Worm (Caenorhabditis elegans) whole organism, early embryonic: ENCODE results near the gene W03C9.8.
A peak's percentile ranks its signal among the peaks of the same experiment; 100 is the strongest.

ENCODE experiments used
- B0310.2 ChIP-seq: sonication (generic microtip); optimal IDR thresholded peaks from 2 replicates; lab custom pipeline; 2016; ENCODE audit warnings: mild to moderate bottlenecking, missing genetic modification characterization, missing compliant biosample characterization
- F13C5.2 ChIP-seq: sonication (generic microtip); optimal IDR thresholded peaks from 2 replicates; lab custom pipeline; 2017; ENCODE audit warnings: mild to moderate bottlenecking, missing genetic modification characterization, inconsistent platforms, missing compliant biosample characterization
- aly-1 ChIP-seq: sonication (generic microtip); optimal IDR thresholded peaks from 2 replicates; lab custom pipeline; 2016; ENCODE audit warnings: missing genetic modification characterization, missing compliant biosample characterization
- ama-1 ChIP-seq: fragments of 150-350 bp; optimal IDR thresholded peaks from 2 replicates; lab custom pipeline; 2014
- ceh-13 ChIP-seq: fragments of 200-800 bp; sonication (Bioruptor generic); optimal IDR thresholded peaks from 2 replicates; lab custom pipeline; 2018; ENCODE audit warnings: mild to moderate bottlenecking, missing genetic modification characterization, missing compliant biosample characterization
- ceh-36 ChIP-seq: sonication (generic microtip); optimal IDR thresholded peaks from 2 replicates; lab custom pipeline; 2016; ENCODE audit warnings: missing genetic modification characterization, inconsistent platforms, missing compliant biosample characterization
- ets-7 ChIP-seq: sonication (generic microtip); optimal IDR thresholded peaks from 2 replicates; lab custom pipeline; 2016; ENCODE audit warnings: missing genotype, missing genetic modification characterization, missing compliant biosample characterization
- flt-1 ChIP-seq: fragments of 200-800 bp; sonication (Bioruptor generic); IDR thresholded peaks from 2 replicates; pipeline ENCODE4 v1.3.6; 2022; ENCODE audit warnings: missing genetic modification characterization, missing compliant biosample characterization
- hmbx-1 ChIP-seq: sonication (generic microtip); optimal IDR thresholded peaks from 2 replicates; lab custom pipeline; 2016; ENCODE audit warnings: mild to moderate bottlenecking, missing genetic modification characterization, missing compliant biosample characterization
- hmg-4 ChIP-seq: fragments of 200-800 bp; sonication (Bioruptor generic); optimal IDR thresholded peaks from 2 replicates; lab custom pipeline; 2018; ENCODE audit warnings: mild to moderate bottlenecking, missing genetic modification characterization, missing compliant biosample characterization
- hnd-1 ChIP-seq: sonication (generic microtip); optimal IDR thresholded peaks from 2 replicates; lab custom pipeline; 2016; ENCODE audit warnings: missing genetic modification characterization, missing compliant biosample characterization
- pes-1 ChIP-seq: fragments of 200-800 bp; sonication (Bioruptor generic); IDR thresholded peaks from 2 replicates; pipeline ENCODE4 v1.3.6; 2022; ENCODE audit warnings: missing genetic modification reagents, missing genetic modification characterization, missing compliant biosample characterization
- scrt-1 ChIP-seq: fragments of 200-800 bp; sonication (Bioruptor generic); IDR thresholded peaks from 2 replicates; pipeline ENCODE4 v1.3.6; 2022; ENCODE audit warnings: missing genetic modification characterization, missing compliant biosample characterization
- sea-1 ChIP-seq: fragments of 200-800 bp; sonication (Bioruptor generic); conservative IDR thresholded peaks from 2 replicates; pipeline ENCODE4 v1.3.6; 2022; ENCODE audit warnings: missing genetic modification characterization, missing compliant biosample characterization
- tbx-11 ChIP-seq: fragments of 200-800 bp; sonication (Bioruptor generic); IDR thresholded peaks from 2 replicates; pipeline ENCODE4 v1.3.6; 2022; ENCODE audit warnings: missing genetic modification characterization, missing compliant biosample characterization
- tbx-37 ChIP-seq: fragments of 200-800 bp; sonication (Bioruptor generic); conservative IDR thresholded peaks from 2 replicates; pipeline ENCODE4 v1.3.6; 2022; ENCODE audit warnings: missing genetic modification reagents, missing genetic modification characterization, missing compliant biosample characterization
- tra-4 ChIP-seq: sonication (generic microtip); optimal IDR thresholded peaks from 2 replicates; lab custom pipeline; 2017; ENCODE audit warnings: missing genetic modification characterization, missing compliant biosample characterization

The W03C9.8 gene

ce11 chrII:11967507-11968127 lies 19.1 kb downstream of the W03C9.8 start, which contains the start of gene W03C9.5:
W03C9.5 (minus strand) TSS chrII:11967544.
- TF ChIP-seq sea-1 (GFP tag; lab: Robert Waterston, UW) = peak; percentile 69
- peak; percentile 71 for TF ChIP-seq B0310.2 (tag; lab: Kevin White, UChicago)
- TF ChIP-seq pes-1 (GFP tag; lab: Robert Waterston, UW) = peak; percentile 82
- peak; percentile 53 for TF ChIP-seq flt-1 (GFP tag; lab: Robert Waterston, UW)
- peak; percentile 62 for TF ChIP-seq ceh-13
- TF ChIP-seq ets-7 (tag; lab: Kevin White, UChicago) = peak; percentile 78
- 0 out of 2 replicates have a peak, but pooled peaks have one; percentile 46 for TF ChIP-seq tbx-11 (GFP tag; lab: Robert Waterston, UW)
- TF ChIP-seq hmbx-1 (tag; lab: Kevin White, UChicago) = peak; percentile 36
- peak; percentile 85 for TF ChIP-seq hmg-4 (GFP tag; lab: Kevin White, UChicago)
- peak; percentile 62; the same call in 1 of the 2 replicates for TF ChIP-seq tbx-37 (GFP tag; lab: Robert Waterston, UW)
- peak; percentile 62 for TF ChIP-seq tra-4 (tag; lab: Kevin White, UChicago)
- TF ChIP-seq F13C5.2 (tag; lab: Kevin White, UChicago) = peak; percentile 79
- TF ChIP-seq hnd-1 (tag; lab: Kevin White, UChicago) = peak; percentile 54
- TF ChIP-seq aly-1 (tag; lab: Kevin White, UChicago) = peak; percentile 35
- TF ChIP-seq ama-1 (lab: Kevin White, UChicago) = no peak
- no peak for TF ChIP-seq ceh-36 (tag; lab: Kevin White, UChicago)
- peak; percentile 59; the same call in 1 of the 2 replicates for TF ChIP-seq scrt-1 (GFP tag; lab: Robert Waterston, UW)

DNA sequence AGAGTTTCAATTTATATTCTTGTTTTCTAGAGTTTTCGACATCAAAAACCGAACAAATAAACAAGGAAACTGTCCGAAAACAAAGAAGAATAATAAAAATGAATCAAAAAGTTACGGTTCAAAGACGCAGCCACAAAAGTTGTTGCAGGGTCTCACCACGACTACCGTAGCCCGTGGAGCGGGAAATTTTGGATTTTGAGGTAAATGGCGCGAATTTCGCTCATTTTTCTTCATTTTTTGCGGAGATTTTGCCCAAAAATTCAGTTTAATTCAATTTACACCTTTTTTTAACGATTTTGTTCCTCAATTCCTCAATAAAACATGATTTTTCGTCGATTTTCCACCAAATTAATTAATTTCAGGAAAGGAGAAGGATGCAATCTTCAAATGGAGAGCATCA lies 19.7 kb downstream of the W03C9.8 start, which contains the start of gene mex-1:
TSS of gene mex-1 (plus strand) at position 363 of the 400 bp plus-strand sequence.
- no peak for TF ChIP-seq tra-4 (tag; lab: Kevin White, UChicago)
- TF ChIP-seq pes-1 (GFP tag; lab: Robert Waterston, UW) = no peak
- no peak for TF ChIP-seq sea-1 (GFP tag; lab: Robert Waterston, UW)
- no peak for TF ChIP-seq hmbx-1 (tag; lab: Kevin White, UChicago)
- no peak for TF ChIP-seq F13C5.2 (tag; lab: Kevin White, UChicago)
- no peak for TF ChIP-seq scrt-1 (GFP tag; lab: Robert Waterston, UW)
- no peak for TF ChIP-seq aly-1 (tag; lab: Kevin White, UChicago)
- TF ChIP-seq ceh-13 = no peak
- no peak for TF ChIP-seq ama-1 (lab: Kevin White, UChicago)
- TF ChIP-seq hnd-1 (tag; lab: Kevin White, UChicago) = no peak
- TF ChIP-seq ets-7 (tag; lab: Kevin White, UChicago) = no peak
- TF ChIP-seq tbx-11 (GFP tag; lab: Robert Waterston, UW) = no peak
- TF ChIP-seq flt-1 (GFP tag; lab: Robert Waterston, UW) = no peak
- TF ChIP-seq tbx-37 (GFP tag; lab: Robert Waterston, UW) = no peak

- TF ChIP-seq ceh-13 (no peak), tra-4 (tag; lab: Kevin White, UChicago) (no peak), F13C5.2 (tag; lab: Kevin White, UChicago) (no peak), aly-1 (tag; lab: Kevin White, UChicago) (no peak), hmg-4 (GFP tag; lab: Kevin White, UChicago) (no peak), flt-1 (GFP tag; lab: Robert Waterston, UW) (no peak), B0310.2 (tag; lab: Kevin White, UChicago) (no peak), tbx-11 (GFP tag; lab: Robert Waterston, UW) (no peak), tbx-37 (GFP tag; lab: Robert Waterston, UW) (no peak), pes-1 (GFP tag; lab: Robert Waterston, UW) (no peak), ama-1 (lab: Kevin White, UChicago) (no peak), hnd-1 (tag; lab: Kevin White, UChicago) (no peak), sea-1 (GFP tag; lab: Robert Waterston, UW) (no peak), scrt-1 (GFP tag; lab: Robert Waterston, UW) (no peak)
Measured at ce11 chrII:11969033-11969432, 20.5 kb downstream of the W03C9.8 start.

DNA sequence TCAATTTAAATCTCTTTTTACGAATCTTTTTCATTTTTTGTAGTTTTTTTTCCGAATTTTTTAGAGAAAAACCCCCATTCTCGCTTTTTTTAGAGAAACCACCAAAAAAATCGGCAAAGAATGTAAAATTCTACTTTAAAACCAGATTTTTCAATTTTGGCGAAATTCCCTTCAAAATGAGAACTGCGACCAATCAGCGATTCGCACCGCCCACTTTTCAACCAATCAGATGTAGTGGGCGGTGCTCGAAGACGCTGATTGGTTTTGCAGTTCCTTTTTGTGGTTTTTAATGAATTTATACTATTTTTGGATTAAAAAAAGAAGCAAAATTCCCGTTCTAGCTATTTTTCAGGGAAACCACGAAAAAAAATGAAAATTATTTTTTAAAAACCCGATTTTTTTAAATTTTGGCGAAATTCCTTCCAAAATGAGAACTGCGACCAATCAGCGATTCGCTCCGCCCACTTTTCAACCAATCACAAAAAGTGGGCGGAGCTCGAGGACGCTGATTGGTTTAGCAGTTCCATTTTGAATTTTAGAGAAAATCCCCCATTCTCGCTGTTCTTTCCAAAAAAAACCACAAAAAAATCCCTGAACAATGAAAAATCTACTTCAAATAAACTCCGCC lies 22.6 kb downstream of the W03C9.8 start:
- TF ChIP-seq hmg-4 (GFP tag; lab: Kevin White, UChicago) (no peak), tbx-11 (GFP tag; lab: Robert Waterston, UW) (no peak), tbx-37 (GFP tag; lab: Robert Waterston, UW) (no peak)

- no peak for TF ChIP-seq tra-4 (tag; lab: Kevin White, UChicago)
- TF ChIP-seq pes-1 (GFP tag; lab: Robert Waterston, UW) = no peak
- TF ChIP-seq F13C5.2 (tag; lab: Kevin White, UChicago) = no peak
- no peak for TF ChIP-seq tbx-37 (GFP tag; lab: Robert Waterston, UW)
- TF ChIP-seq scrt-1 (GFP tag; lab: Robert Waterston, UW) = no peak
Measured at ce11 chrII:11972266-11972665, 23.7 kb downstream of the W03C9.8 start.

DNA sequence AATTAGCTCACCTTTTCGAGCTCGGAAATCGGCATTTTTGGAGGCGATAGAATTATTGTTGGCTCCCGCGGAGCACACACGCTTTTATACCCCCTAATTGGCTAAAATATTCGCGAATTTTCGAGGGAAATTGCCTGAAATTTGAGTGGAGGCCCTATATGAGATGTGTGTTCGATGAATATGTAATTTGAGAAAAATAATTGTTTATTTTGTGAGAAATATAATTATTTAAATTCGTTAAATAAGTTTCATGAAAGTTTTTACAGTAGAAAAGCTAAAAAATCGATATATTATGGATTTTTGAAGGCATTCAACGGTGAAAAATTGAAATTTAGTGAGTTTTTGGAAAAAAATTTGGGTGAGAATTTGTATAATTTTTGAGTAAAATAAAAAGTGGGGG lies 25.1 kb downstream of the W03C9.8 start, which contains the start of gene acbp-6:
TSS of gene acbp-6 (minus strand) at position 101 of the 400 bp plus-strand sequence.
- TF ChIP-seq F13C5.2 (tag; lab: Kevin White, UChicago) (no peak), hmbx-1 (tag; lab: Kevin White, UChicago) (no peak), ceh-36 (tag; lab: Kevin White, UChicago) (no peak), hmg-4 (GFP tag; lab: Kevin White, UChicago) (no peak), aly-1 (tag; lab: Kevin White, UChicago) (no peak), tra-4 (tag; lab: Kevin White, UChicago) (no peak), sea-1 (GFP tag; lab: Robert Waterston, UW) (no peak), B0310.2 (tag; lab: Kevin White, UChicago) (no peak), pes-1 (GFP tag; lab: Robert Waterston, UW) (no peak), scrt-1 (GFP tag; lab: Robert Waterston, UW) (no peak), tbx-11 (GFP tag; lab: Robert Waterston, UW) (no peak), ets-7 (tag; lab: Kevin White, UChicago) (no peak), tbx-37 (GFP tag; lab: Robert Waterston, UW) (no peak), hnd-1 (tag; lab: Kevin White, UChicago) (no peak), ceh-13 (no peak), flt-1 (GFP tag; lab: Robert Waterston, UW) (no peak), ama-1 (lab: Kevin White, UChicago) (no peak)
